Worm (Caenorhabditis elegans) whole organism, late embryonic: Measurements from ENCODE around the gene btb-7.

ENCODE experiments used
- F13H6.1 ChIP-seq: sonication (generic microtip); optimal IDR thresholded peaks from 2 replicates; lab custom pipeline; 2016; ENCODE audit warnings: missing genetic modification characterization, missing compliant biosample characterization
- K02D7.2 ChIP-seq: sonication (generic microtip); optimal IDR thresholded peaks from 2 replicates; lab custom pipeline; 2017; ENCODE audit warnings: mild to moderate bottlenecking, missing genetic modification characterization, missing compliant biosample characterization
- K09A11.1 ChIP-seq: sonication (generic microtip); optimal IDR thresholded peaks from 2 replicates; lab custom pipeline; 2017; ENCODE audit warnings: antibody characterized with exemption, mild to moderate bottlenecking, missing genetic modification characterization, missing compliant biosample characterization; ENCODE audit not compliant: insufficient read depth
- T23F11.4 ChIP-seq: fragments of 200-800 bp; sonication (Bioruptor generic); optimal IDR thresholded peaks from 2 replicates; lab custom pipeline; 2018; ENCODE audit warnings: mild to moderate bottlenecking, missing genetic modification characterization, missing compliant biosample characterization
- ceh-18 ChIP-seq: sonication (generic microtip); optimal IDR thresholded peaks from 2 replicates; lab custom pipeline; 2016; ENCODE audit warnings: missing genetic modification characterization, missing compliant biosample characterization
- ceh-19 ChIP-seq: fragments of 200-800 bp; sonication (Bioruptor generic); optimal IDR thresholded peaks from 2 replicates; lab custom pipeline; 2018; ENCODE audit warnings: mild to moderate bottlenecking, missing genetic modification characterization, missing compliant biosample characterization
- ceh-2 ChIP-seq: sonication (generic microtip); optimal IDR thresholded peaks from 2 replicates; lab custom pipeline; 2016; ENCODE audit warnings: missing genotype, missing genetic modification characterization, missing compliant biosample characterization
- ceh-22 ChIP-seq: sonication (generic microtip); optimal IDR thresholded peaks from 2 replicates; lab custom pipeline; 2017; ENCODE audit warnings: missing biosample characterization, missing genetic modification characterization
- ceh-24 ChIP-seq: sonication (generic microtip); optimal IDR thresholded peaks from 2 replicates; lab custom pipeline; 2016; ENCODE audit warnings: mild to moderate bottlenecking, missing genetic modification characterization, missing compliant biosample characterization
- ceh-31 ChIP-seq: sonication (generic microtip); optimal IDR thresholded peaks from 2 replicates; lab custom pipeline; 2016; ENCODE audit warnings: missing genetic modification characterization, missing compliant biosample characterization
- ceh-48 ChIP-seq: sonication (generic microtip); optimal IDR thresholded peaks from 2 replicates; lab custom pipeline; 2016; ENCODE audit warnings: missing genetic modification characterization, inconsistent platforms, missing compliant biosample characterization
- ceh-9 ChIP-seq: sonication (generic microtip); optimal IDR thresholded peaks from 2 replicates; lab custom pipeline; 2016; ENCODE audit warnings: mild to moderate bottlenecking, missing genetic modification characterization, inconsistent platforms, missing compliant biosample characterization
- elt-2 ChIP-seq: sonication (generic microtip); optimal IDR thresholded peaks from 2 replicates; lab custom pipeline; 2016; ENCODE audit warnings: missing genetic modification reagents, missing genetic modification characterization, missing compliant biosample characterization
- ets-4 ChIP-seq: sonication (generic microtip); optimal IDR thresholded peaks from 2 replicates; lab custom pipeline; 2016; ENCODE audit warnings: missing genetic modification characterization, missing compliant biosample characterization
- fax-1 ChIP-seq: sonication (generic microtip); optimal IDR thresholded peaks from 2 replicates; lab custom pipeline; 2016; ENCODE audit warnings: missing genotype, missing genetic modification characterization, missing compliant biosample characterization
- fkh-10 ChIP-seq: fragments of 150-350 bp; optimal IDR thresholded peaks from 2 replicates; lab custom pipeline; 2014; ENCODE audit warnings: missing biosample characterization, missing genetic modification reagents, missing genetic modification characterization
- fkh-6 ChIP-seq: sonication (generic microtip); optimal IDR thresholded peaks from 2 replicates; lab custom pipeline; 2016; ENCODE audit warnings: missing genetic modification characterization, missing compliant biosample characterization
- gmeb-2 ChIP-seq: sonication (generic microtip); optimal IDR thresholded peaks from 2 replicates; lab custom pipeline; 2016; ENCODE audit warnings: missing genetic modification characterization, inconsistent platforms, missing compliant biosample characterization
- hlh-30 ChIP-seq: sonication (generic microtip); optimal IDR thresholded peaks from 2 replicates; lab custom pipeline; 2017; ENCODE audit warnings: antibody characterized with exemption, missing genetic modification characterization, missing compliant biosample characterization; ENCODE audit not compliant: insufficient read depth
- hlh-6 ChIP-seq: sonication (generic microtip); optimal IDR thresholded peaks from 2 replicates; lab custom pipeline; 2016; ENCODE audit warnings: missing genotype, missing genetic modification characterization, missing compliant biosample characterization
- lim-6 ChIP-seq: sonication (generic microtip); optimal IDR thresholded peaks from 2 replicates; lab custom pipeline; 2016; ENCODE audit warnings: missing genetic modification characterization, missing compliant biosample characterization
- mec-3 ChIP-seq: sonication (generic microtip); optimal IDR thresholded peaks from 2 replicates; lab custom pipeline; 2016; ENCODE audit warnings: borderline replicate concordance, missing genetic modification characterization, missing compliant biosample characterization
- nfya-1 ChIP-seq: sonication (generic microtip); optimal IDR thresholded peaks from 2 replicates; lab custom pipeline; 2017; ENCODE audit warnings: missing genetic modification characterization, mild to moderate bottlenecking, missing compliant biosample characterization, antibody characterized with exemption, moderate library complexity
- nhr-232 ChIP-seq: sonication (generic microtip); optimal IDR thresholded peaks from 2 replicates; lab custom pipeline; 2016; ENCODE audit warnings: missing genetic modification characterization, missing compliant biosample characterization
- npax-4 ChIP-seq: sonication (generic microtip); optimal IDR thresholded peaks from 2 replicates; lab custom pipeline; 2016; ENCODE audit warnings: missing genetic modification characterization, missing compliant biosample characterization
- odd-2 ChIP-seq: sonication (generic microtip); optimal IDR thresholded peaks from 2 replicates; lab custom pipeline; 2017; ENCODE audit warnings: antibody characterized with exemption, mild to moderate bottlenecking, missing genetic modification characterization, missing compliant biosample characterization
- pat-9 ChIP-seq: fragments of 200-800 bp; sonication (Bioruptor generic); optimal IDR thresholded peaks from 2 replicates; lab custom pipeline; 2018; ENCODE audit warnings: mild to moderate bottlenecking, missing genetic modification characterization, moderate library complexity, missing compliant biosample characterization
- pax-1 ChIP-seq: fragments of 150-350 bp; optimal IDR thresholded peaks from 2 replicates; lab custom pipeline; 2014; ENCODE audit warnings: missing biosample characterization, missing genetic modification characterization
- pha-2 ChIP-seq: sonication (generic microtip); optimal IDR thresholded peaks from 2 replicates; lab custom pipeline; 2017; ENCODE audit warnings: mild to moderate bottlenecking, missing genetic modification characterization, missing compliant biosample characterization
- pha-4 ChIP-seq: fragments of 150-350 bp; optimal IDR thresholded peaks from 2 replicates; lab custom pipeline; 2018; ENCODE audit warnings: missing biosample characterization, missing genetic modification reagents, missing genetic modification characterization
- pqm-1 ChIP-seq: sonication (generic microtip); optimal IDR thresholded peaks from 2 replicates; lab custom pipeline; 2016; ENCODE audit warnings: missing genetic modification characterization, missing compliant biosample characterization
- pros-1 ChIP-seq: fragments of 150-350 bp; optimal IDR thresholded peaks from 2 replicates; lab custom pipeline; 2014; ENCODE audit warnings: missing biosample characterization, missing genetic modification reagents, missing genetic modification characterization
- rnt-1 ChIP-seq: sonication (generic microtip); optimal IDR thresholded peaks from 2 replicates; lab custom pipeline; 2016; ENCODE audit warnings: missing genetic modification characterization, missing compliant biosample characterization
- sdc-2 ChIP-seq: sonication (generic microtip); optimal IDR thresholded peaks from 2 replicates; lab custom pipeline; 2016; ENCODE audit warnings: missing genotype, missing genetic modification characterization, missing compliant biosample characterization
- sox-2 ChIP-seq: fragments of 200-800 bp; sonication (Bioruptor generic); IDR thresholded peaks from 2 replicates; pipeline ENCODE4 v1.3.6; 2022; ENCODE audit warnings: missing genetic modification reagents, missing genetic modification characterization, missing compliant biosample characterization
- ttx-3 ChIP-seq: sonication (generic microtip); optimal IDR thresholded peaks from 2 replicates; lab custom pipeline; 2016; ENCODE audit warnings: missing genetic modification reagents, missing genetic modification characterization, missing compliant biosample characterization
- unc-3 ChIP-seq, 2 experiments: fragments of 200-800 bp in 1 of 2; sonication (Bioruptor generic) in 1 of 2; sonication (generic microtip) in 1 of 2; conservative IDR thresholded peaks in 1 of 2; optimal IDR thresholded peaks in 1 of 2; 2 replicates each; pipeline versions ENCODE4 v1.3.6 to Lab custom; 2016 to 2022; ENCODE audit warnings: missing compliant biosample characterization in 2 of 2, missing genetic modification characterization in 2 of 2, missing genetic modification reagents in 1 of 2
- unc-86 ChIP-seq: sonication (generic microtip); optimal IDR thresholded peaks from 2 replicates; lab custom pipeline; 2016; ENCODE audit warnings: missing genetic modification characterization, missing compliant biosample characterization
- zip-5 ChIP-seq: sonication (generic microtip); optimal IDR thresholded peaks from 2 replicates; lab custom pipeline; 2016; ENCODE audit warnings: missing genetic modification characterization, missing compliant biosample characterization
- ztf-16 ChIP-seq: sonication (generic microtip); optimal IDR thresholded peaks from 2 replicates; lab custom pipeline; 2017; ENCODE audit warnings: missing genetic modification characterization, missing compliant biosample characterization

btb-7 gene

DNA sequence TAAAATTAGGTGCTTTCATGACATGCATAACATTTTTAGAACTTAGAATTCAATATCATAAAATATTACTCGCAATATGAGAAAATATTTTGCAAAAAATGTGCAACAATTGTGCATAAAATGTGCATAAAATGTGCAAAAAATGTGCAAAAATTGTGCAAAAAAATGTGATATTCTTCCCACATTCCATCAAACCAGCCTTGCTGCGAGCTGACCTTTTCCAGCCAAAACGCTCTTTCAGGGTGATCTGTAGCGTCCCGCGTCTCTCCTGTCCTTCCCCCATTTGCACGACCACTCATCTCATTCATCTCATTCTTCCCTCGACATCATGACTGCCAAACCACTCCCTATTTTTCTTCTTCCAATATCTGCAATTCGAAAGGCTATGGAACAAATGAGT, 37.0 kb upstream of the btb-7 start, which contains the start of gene fbxb-17:
fbxb-17 (plus strand) TSS at position 301 of the 400 bp plus-strand sequence.
- TF ChIP-seq npax-4 (tag; lab: Kevin White, UChicago) (no peak), ceh-9 (tag; lab: Kevin White, UChicago) (no peak), pha-2 (tag; lab: Kevin White, UChicago) (no peak), mec-3 (no peak), unc-86 (tag; lab: Kevin White, UChicago) (no peak)

DNA sequence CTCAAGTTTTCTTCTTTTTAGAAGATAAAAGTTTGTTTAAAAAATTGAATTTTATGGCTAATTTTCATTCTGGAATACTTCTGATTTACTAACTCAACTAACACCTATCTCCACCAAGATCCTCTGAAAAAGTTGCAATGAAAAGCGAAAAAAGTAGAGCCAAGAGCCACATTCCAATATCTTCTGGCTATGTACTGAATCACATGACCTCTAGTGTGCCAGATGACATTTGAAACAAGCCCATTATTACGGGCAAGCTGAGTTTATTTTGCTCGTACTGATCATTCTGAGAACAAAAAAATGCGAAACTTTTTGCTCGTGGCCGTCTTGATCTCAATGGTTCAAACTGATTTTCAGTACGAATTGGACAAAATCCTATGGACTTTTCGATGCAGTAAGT, 34.0 kb upstream of the btb-7 start, which contains the start of gene irld-36:
irld-36 (plus strand) TSS at position 301 of the 400 bp plus-strand sequence.
- no peak for TF ChIP-seq nhr-232
- TF ChIP-seq pqm-1: no peak
- no peak for TF ChIP-seq hlh-6 (tag; lab: Kevin White, UChicago)
- no peak for TF ChIP-seq ztf-16
- TF ChIP-seq ceh-24 (tag; lab: Kevin White, UChicago): no peak
- TF ChIP-seq ets-4 (tag; lab: Kevin White, UChicago): no peak
- TF ChIP-seq unc-3 (GFP tag; conservative IDR thresholded peaks at IDR 0.05; lab: Robert Waterston, UW): no peak
- TF ChIP-seq unc-3 (tag; optimal IDR thresholded peaks at IDR 0.05; lab: Kevin White, UChicago): no peak
- TF ChIP-seq nfya-1 (tag; lab: Kevin White, UChicago): no peak
- TF ChIP-seq ceh-31 (tag; lab: Kevin White, UChicago): no peak
- TF ChIP-seq sdc-2 (tag; lab: Kevin White, UChicago): no peak
- TF ChIP-seq pat-9 (tag; lab: Kevin White, UChicago): no peak
- TF ChIP-seq pha-4 (tag; lab: Kevin White, UChicago): no peak
- TF ChIP-seq zip-5 (tag; lab: Kevin White, UChicago): no peak
- TF ChIP-seq F13H6.1 (tag; lab: Kevin White, UChicago): no peak

ce11 chrII:1682218-1682617, 30.8 kb upstream of the btb-7 start, which contains the start of gene fbxb-26:
fbxb-26 (plus strand) TSS chrII:1682518.
- TF ChIP-seq pqm-1: no peak
- TF ChIP-seq F13H6.1 (tag; lab: Kevin White, UChicago): no peak
- no peak for TF ChIP-seq T23F11.4 (GFP tag; lab: Kevin White, UChicago)
- TF ChIP-seq elt-2 (tag; lab: Kevin White, UChicago): no peak
- no peak for TF ChIP-seq fkh-10 (GFP tag; lab: Kevin White, UChicago)
- no peak for TF ChIP-seq pax-1 (tag; lab: Kevin White, UChicago)
- no peak for TF ChIP-seq hlh-30 (tag; lab: Kevin White, UChicago)
- TF ChIP-seq ceh-18 (tag; lab: Kevin White, UChicago): no peak

DNA sequence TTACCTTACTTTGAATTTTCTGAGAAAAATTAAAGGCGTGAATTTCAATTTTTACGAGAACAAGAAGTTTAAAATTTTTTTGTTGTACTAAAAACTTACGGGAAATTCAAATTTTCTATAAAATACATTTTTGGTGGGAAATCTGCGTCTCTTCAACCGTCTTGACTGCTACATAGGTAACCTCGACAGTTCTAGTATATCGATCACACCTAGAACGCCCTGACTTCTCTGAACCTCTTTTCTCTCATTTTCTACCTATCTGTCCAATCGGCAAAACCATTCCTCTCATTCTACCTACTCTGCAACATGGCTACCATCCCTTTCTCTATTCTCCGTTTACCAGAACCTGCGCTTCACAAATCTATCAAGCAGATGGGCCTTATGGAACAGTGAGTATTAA, 29.3 kb upstream of the btb-7 start, which contains the start of gene fbxb-25:
fbxb-25 (plus strand) TSS at position 301 of the 400 bp plus-strand sequence.
- TF ChIP-seq ttx-3 (tag; lab: Kevin White, UChicago): no peak
- no peak for TF ChIP-seq ceh-2
- TF ChIP-seq ceh-19: no peak
- no peak for TF ChIP-seq ceh-24 (tag; lab: Kevin White, UChicago)

ce11 chrII:1688813-1689212, 24.2 kb upstream of the btb-7 start, which contains the start of the genes fbxb-18 and fbxb-19:
fbxb-18 (minus strand) TSS chrII:1688913.
fbxb-19 (minus strand) TSS chrII:1689181.
- TF ChIP-seq K09A11.1 (tag; lab: Kevin White, UChicago) (no peak), ztf-16 (no peak), rnt-1 (tag; lab: Kevin White, UChicago) (no peak), fkh-6 (tag; lab: Kevin White, UChicago) (no peak), K02D7.2 (tag; lab: Kevin White, UChicago) (no peak), fkh-10 (GFP tag; lab: Kevin White, UChicago) (no peak), lim-6 (no peak), F13H6.1 (tag; lab: Kevin White, UChicago) (no peak), nhr-232 (no peak), gmeb-2 (tag; lab: Kevin White, UChicago) (no peak), ceh-22 (no peak), odd-2 (tag; lab: Kevin White, UChicago) (no peak), sox-2 (GFP tag; lab: Robert Waterston, UW) (no peak), pros-1 (tag; lab: Kevin White, UChicago) (no peak), hlh-6 (tag; lab: Kevin White, UChicago) (no peak), ceh-9 (tag; lab: Kevin White, UChicago) (no peak), ceh-48 (tag; lab: Kevin White, UChicago) (no peak), pha-2 (tag; lab: Kevin White, UChicago) (no peak), npax-4 (tag; lab: Kevin White, UChicago) (no peak), fax-1 (tag; lab: Kevin White, UChicago) (no peak)
- TF ChIP-seq, all 69 proteins: peak for 0
